Fruit fly (Drosophila melanogaster) whole organism, embryonic: Measurements from ENCODE around the gene Fie.

Experiments used
- B-H2 ChIP-seq: fragments of 200-800 bp; sonication (Bioruptor generic); optimal IDR thresholded peaks from 2 replicates; lab custom pipeline; 2018; ENCODE audit warnings: missing biosample characterization, mild to moderate bottlenecking, missing genetic modification characterization
- CG10543 ChIP-seq: fragments of 200-800 bp; sonication (Bioruptor generic); optimal IDR thresholded peaks from 3 replicates; lab custom pipeline; 2017; ENCODE audit warnings: missing biosample characterization, mild to moderate bottlenecking, missing genetic modification characterization, moderate library complexity
- CG10959 ChIP-seq: fragments of 200-800 bp; sonication (Bioruptor generic); IDR thresholded peaks from 2 replicates; pipeline ENCODE4 v1.3.6; 2022; ENCODE audit warnings: missing biosample characterization, missing genetic modification characterization
- CG12071 ChIP-seq: fragments of 200-800 bp; sonication (Bioruptor generic); optimal IDR thresholded peaks from 3 replicates; lab custom pipeline; 2018; ENCODE audit warnings: missing biosample characterization, mild to moderate bottlenecking, missing genetic modification characterization
- CG12104 ChIP-seq: fragments of 200-800 bp; sonication (Bioruptor generic); optimal IDR thresholded peaks from 3 replicates; lab custom pipeline; 2016; ENCODE audit warnings: missing biosample characterization, missing genetic modification characterization
- CG13894 ChIP-seq: fragments of 200-800 bp; sonication (Bioruptor generic); optimal IDR thresholded peaks from 3 replicates; lab custom pipeline; 2018; ENCODE audit warnings: missing biosample characterization, mild to moderate bottlenecking, missing genetic modification characterization, moderate library complexity
- CG15601 ChIP-seq: fragments of 200-800 bp; sonication (Bioruptor generic); optimal IDR thresholded peaks from 3 replicates; lab custom pipeline; 2019; ENCODE audit warnings: missing biosample characterization, mild to moderate bottlenecking, missing genetic modification characterization, moderate library complexity
- CG1602 ChIP-seq: fragments of 200-800 bp; sonication (Bioruptor generic); optimal IDR thresholded peaks from 3 replicates; lab custom pipeline; 2016; ENCODE audit warnings: missing biosample characterization, missing genetic modification characterization
- CG16815 ChIP-seq: fragments of 200-800 bp; sonication (Bioruptor generic); optimal IDR thresholded peaks from 3 replicates; lab custom pipeline; 2017; ENCODE audit warnings: missing biosample characterization, mild to moderate bottlenecking, missing genetic modification characterization
- CG17328 ChIP-seq: fragments of 200-800 bp; sonication (Bioruptor generic); IDR thresholded peaks from 2 replicates; pipeline ENCODE4 v1.3.6; 2022; ENCODE audit warnings: missing biosample characterization, missing genetic modification characterization
- CG17359 ChIP-seq: fragments of 200-800 bp; sonication (Bioruptor generic); optimal IDR thresholded peaks from 3 replicates; lab custom pipeline; 2018; ENCODE audit warnings: missing biosample characterization, mild to moderate bottlenecking, missing genetic modification characterization, moderate library complexity
- CG18619 ChIP-seq: fragments of 200-800 bp; sonication (Bioruptor generic); optimal IDR thresholded peaks from 3 replicates; lab custom pipeline; 2017; ENCODE audit warnings: missing biosample characterization, mild to moderate bottlenecking, missing genetic modification characterization
- CG30431 ChIP-seq: fragments of 200-800 bp; sonication (Bioruptor generic); optimal IDR thresholded peaks from 2 replicates; lab custom pipeline; 2017; ENCODE audit warnings: missing biosample characterization, missing genetic modification characterization
- CG31441 ChIP-seq: fragments of 200-800 bp; sonication (Bioruptor generic); IDR thresholded peaks from 2 replicates; pipeline ENCODE4 v1.3.6; 2022; ENCODE audit warnings: missing biosample characterization, missing genetic modification characterization
- CG32767 ChIP-seq: fragments of 200-800 bp; sonication (Bioruptor generic); IDR thresholded peaks from 2 replicates; pipeline ENCODE4 v1.3.6; 2022; ENCODE audit warnings: missing biosample characterization, missing genetic modification characterization
- CG34224 ChIP-seq: fragments of 200-800 bp; sonication (Bioruptor generic); IDR thresholded peaks from 3 replicates; pipeline ENCODE4 v1.3.6; 2022; ENCODE audit warnings: missing biosample characterization, missing genetic modification characterization; ENCODE audit not compliant: partially characterized antibody
- CG4820 ChIP-seq: fragments of 200-800 bp; sonication (Bioruptor generic); optimal IDR thresholded peaks from 3 replicates; lab custom pipeline; 2016; ENCODE audit warnings: missing biosample characterization, missing genetic modification characterization
- CG7839 ChIP-seq: fragments of 200-800 bp; sonication (Bioruptor generic); optimal IDR thresholded peaks from 3 replicates; lab custom pipeline; 2018; ENCODE audit warnings: missing biosample characterization, mild to moderate bottlenecking, missing genetic modification characterization, moderate library complexity
- CG8290 ChIP-seq, 3 experiments: fragments of 200-800 bp; sonication (Bioruptor generic); optimal IDR thresholded peaks; 2 replicates each; lab custom pipeline; 2016 to 2019; ENCODE audit warnings: missing biosample characterization in 3 of 3, missing genetic modification characterization in 3 of 3, mild to moderate bottlenecking in 2 of 3, moderate library complexity in 1 of 3
- CG8924 ChIP-seq: fragments of 200-800 bp; optimal IDR thresholded peaks from 3 replicates; lab custom pipeline; 2019; ENCODE audit warnings: missing biosample characterization, mild to moderate bottlenecking, missing genetic modification characterization, moderate library complexity
- CG9437 ChIP-seq: fragments of 200-800 bp; sonication (Bioruptor generic); optimal IDR thresholded peaks from 2 replicates; lab custom pipeline; 2018; ENCODE audit warnings: missing biosample characterization, mild to moderate bottlenecking, missing genetic modification characterization
- CG9817 ChIP-seq: fragments of 200-800 bp; sonication (Bioruptor generic); optimal IDR thresholded peaks from 2 replicates; lab custom pipeline; 2018; ENCODE audit warnings: missing biosample characterization, mild to moderate bottlenecking, missing genetic modification characterization, moderate library complexity
- CoRest ChIP-seq: fragments of 200-800 bp; sonication (Bioruptor generic); optimal IDR thresholded peaks from 3 replicates; lab custom pipeline; 2018; ENCODE audit warnings: missing biosample characterization, mild to moderate bottlenecking, missing genetic modification characterization, moderate library complexity
- CrebB ChIP-seq: fragments of 200-800 bp; sonication (Bioruptor generic); optimal IDR thresholded peaks from 3 replicates; lab custom pipeline; 2018; ENCODE audit warnings: missing biosample characterization, mild to moderate bottlenecking, missing genetic modification characterization
- D19B ChIP-seq: fragments of 200-800 bp; sonication (Bioruptor generic); optimal IDR thresholded peaks from 2 replicates; lab custom pipeline; 2017; ENCODE audit warnings: missing biosample characterization, mild to moderate bottlenecking, missing genetic modification characterization
- Ets97D ChIP-seq: fragments of 200-800 bp; sonication (Bioruptor generic); optimal IDR thresholded peaks from 3 replicates; lab custom pipeline; 2016; ENCODE audit warnings: missing biosample characterization, missing genetic modification characterization
- HLH4C ChIP-seq: fragments of 200-800 bp; sonication (Bioruptor generic); IDR thresholded peaks from 3 replicates; pipeline ENCODE4 v1.3.6; 2022; ENCODE audit warnings: missing biosample characterization, missing genetic modification characterization; ENCODE audit not compliant: partially characterized antibody
- Hey ChIP-seq: fragments of 200-800 bp; sonication (Bioruptor generic); optimal IDR thresholded peaks from 3 replicates; lab custom pipeline; 2018; ENCODE audit warnings: missing biosample characterization, mild to moderate bottlenecking, missing genetic modification characterization
- HmgZ ChIP-seq: fragments of 200-800 bp; sonication (Bioruptor generic); optimal IDR thresholded peaks from 2 replicates; lab custom pipeline; 2018; ENCODE audit warnings: missing biosample characterization, mild to moderate bottlenecking, missing genetic modification characterization
- Hr78 ChIP-seq, 2 experiments: fragments of 200-800 bp in 1 of 2; fragments of >200 bp in 1 of 2; sonication (Bioruptor generic) in 1 of 2; optimal IDR thresholded peaks; 2 replicates each; lab custom pipeline; 2017 to 2019; ENCODE audit warnings: missing biosample characterization in 2 of 2, missing genetic modification characterization in 2 of 2, mild to moderate bottlenecking in 1 of 2, moderate library complexity in 1 of 2
- Lpt ChIP-seq: fragments of >200 bp; optimal IDR thresholded peaks from 2 replicates; lab custom pipeline; 2018; ENCODE audit warnings: missing biosample characterization, missing genetic modification characterization
- Nf-YB ChIP-seq: fragments of 200-800 bp; sonication (Bioruptor generic); optimal IDR thresholded peaks from 3 replicates; lab custom pipeline; 2019; ENCODE audit warnings: missing biosample characterization, mild to moderate bottlenecking, missing genetic modification characterization, moderate library complexity
- Vsx1 ChIP-seq: fragments of 200-800 bp; sonication (Bioruptor generic); optimal IDR thresholded peaks from 2 replicates; lab custom pipeline; 2017; ENCODE audit warnings: missing biosample characterization, mild to moderate bottlenecking, missing genetic modification characterization, missing genetic modification reagents
- al ChIP-seq: fragments of 200-800 bp; sonication (Bioruptor generic); IDR thresholded peaks from 2 replicates; pipeline ENCODE4 v1.3.6; 2022; ENCODE audit warnings: missing biosample characterization, missing genetic modification characterization
- ase ChIP-seq: fragments of 200-800 bp; sonication (Bioruptor generic); IDR thresholded peaks from 3 replicates; pipeline ENCODE4 v1.3.6; 2022; ENCODE audit warnings: missing biosample characterization, missing genetic modification characterization
- bcd ChIP-seq: fragments of 200-800 bp; sonication (Bioruptor generic); optimal IDR thresholded peaks from 2 replicates; lab custom pipeline; 2017; ENCODE audit warnings: missing biosample characterization, mild to moderate bottlenecking, missing genetic modification characterization
- ci ChIP-seq: fragments of 200-800 bp; sonication (Bioruptor generic); IDR thresholded peaks from 3 replicates; pipeline ENCODE4 v1.3.6; 2022; ENCODE audit warnings: missing biosample characterization, missing genetic modification characterization
- gfzf ChIP-seq: fragments of 200-800 bp; sonication (Bioruptor generic); optimal IDR thresholded peaks from 2 replicates; lab custom pipeline; 2016; ENCODE audit warnings: missing biosample characterization, mild to moderate bottlenecking, missing genetic modification characterization, moderate library complexity
- gt ChIP-seq: fragments of 200-800 bp; sonication (Bioruptor generic); IDR thresholded peaks from 2 replicates; pipeline ENCODE4 v1.3.6; 2022; ENCODE audit warnings: missing biosample characterization, missing genetic modification characterization
- lmd ChIP-seq: fragments of 200-800 bp; sonication (Bioruptor generic); IDR thresholded peaks from 2 replicates; pipeline ENCODE4 v1.3.6; 2022; ENCODE audit warnings: missing biosample characterization, missing genetic modification characterization
- nau ChIP-seq: fragments of 200-800 bp; sonication (Bioruptor generic); optimal IDR thresholded peaks from 3 replicates; lab custom pipeline; 2017; ENCODE audit warnings: missing biosample characterization, mild to moderate bottlenecking, missing genetic modification characterization, missing genetic modification reagents
- nerfin-1 ChIP-seq: fragments of 200-800 bp; sonication (Bioruptor generic); optimal IDR thresholded peaks from 3 replicates; lab custom pipeline; 2019; ENCODE audit warnings: missing biosample characterization, mild to moderate bottlenecking, missing genetic modification characterization, moderate library complexity
- phol ChIP-seq: fragments of 200-800 bp; sonication (Bioruptor generic); optimal IDR thresholded peaks from 3 replicates; lab custom pipeline; 2018; ENCODE audit warnings: missing biosample characterization, mild to moderate bottlenecking, missing genetic modification characterization, moderate library complexity
- row ChIP-seq: fragments of 200-800 bp; sonication (Bioruptor generic); IDR thresholded peaks from 3 replicates; pipeline ENCODE4 v1.3.6; 2022; ENCODE audit warnings: missing biosample characterization, missing genetic modification characterization
- run ChIP-seq: fragments of 200-800 bp; sonication (Bioruptor generic); optimal IDR thresholded peaks from 3 replicates; lab custom pipeline; 2018; ENCODE audit warnings: missing biosample characterization, mild to moderate bottlenecking, missing genetic modification characterization
- sc ChIP-seq, 3 experiments: fragments of >200 bp in 2 of 3; fragments of 200-800 bp in 1 of 3; sonication (Bioruptor generic) in 1 of 3; optimal IDR thresholded peaks; 2 replicates in 2 of 3; 3 replicates in 1 of 3; lab custom pipeline; 2017; ENCODE audit warnings: mild to moderate bottlenecking in 1 of 3, missing biosample characterization in 1 of 3, missing genetic modification characterization in 1 of 3, missing genetic modification reagents in 1 of 3
- trh ChIP-seq: fragments of 200-800 bp; sonication (Bioruptor generic); optimal IDR thresholded peaks from 2 replicates; lab custom pipeline; 2016; ENCODE audit warnings: missing biosample characterization, missing genetic modification characterization
- zen ChIP-seq: fragments of 200-800 bp; sonication (Bioruptor generic); optimal IDR thresholded peaks from 3 replicates; lab custom pipeline; 2018; ENCODE audit warnings: missing biosample characterization, mild to moderate bottlenecking, missing genetic modification characterization, moderate library complexity

Gene Fie

DNA sequence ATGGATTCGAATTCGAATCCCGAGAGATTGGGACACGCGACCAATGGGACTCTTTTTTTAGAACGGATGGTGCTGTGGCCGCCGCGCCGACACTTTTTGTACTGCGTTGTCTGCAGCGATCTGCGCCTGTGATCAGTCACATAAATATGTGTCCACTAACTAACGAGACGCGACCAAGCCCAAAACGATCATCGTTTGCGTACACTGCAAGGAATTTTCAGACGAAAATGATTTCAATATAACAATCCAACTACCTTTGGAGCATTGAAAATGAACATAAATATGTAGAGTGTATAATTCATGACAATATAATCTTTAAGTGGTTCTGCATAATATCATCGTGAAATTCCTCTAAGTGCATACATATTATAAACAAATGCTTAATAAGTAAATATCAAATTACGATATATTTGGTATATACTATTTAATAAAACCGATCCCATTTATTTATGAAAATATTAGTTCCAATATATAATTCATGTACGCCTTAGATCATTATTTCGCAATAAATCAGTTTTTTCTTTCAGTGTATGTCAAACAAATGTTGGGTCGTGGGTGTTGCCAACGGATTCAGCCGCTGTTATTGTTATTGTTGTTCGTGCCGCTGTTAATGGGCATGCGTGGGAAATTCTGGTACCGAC is 43.3 kb downstream of the Fie start, which contains the start of gene Eip63F-1 (continued):
- peak; percentile 66 for TF ChIP-seq row
- peak; percentile 2 for TF ChIP-seq CG30431 (GFP tag; lab: Kevin White, UChicago)
- peak; percentile 65 for TF ChIP-seq CG17359 (tag; lab: Kevin White, UChicago)
- TF ChIP-seq gt (GFP tag; lab: Robert Waterston, UW), result no peak
- TF ChIP-seq HmgZ, result peak; percentile 46
- no peak for TF ChIP-seq CG34224 (GFP tag; lab: Robert Waterston, UW)
- TF ChIP-seq HLH4C (GFP tag; lab: Robert Waterston, UW), result no peak
- TF ChIP-seq CG17328 (GFP tag; lab: Robert Waterston, UW), result peak; percentile 44; the same call in 1 of the 2 replicates
- TF ChIP-seq CG18619 (GFP tag; lab: Kevin White, UChicago), result peak; percentile 62
- TF ChIP-seq Hey, result no peak
- no peak for TF ChIP-seq gfzf (GFP tag; lab: Kevin White, UChicago)
- TF ChIP-seq CG10543 (GFP tag; lab: Kevin White, UChicago), result peak; percentile 57
- peak; percentile 56 for TF ChIP-seq nerfin-1 (tag; lab: Kevin White, UChicago)
- peak; percentile 39 for TF ChIP-seq nau (GFP tag; lab: Kevin White, UChicago)
- no peak for TF ChIP-seq CG8290 (GFP tag; optimal IDR thresholded peaks at IDR 0.05; lab: Kevin White, UChicago)
- peak in 1 of 2 experiments; percentile 71 for TF ChIP-seq CG8290 (tag; optimal IDR thresholded peaks at IDR 0.05; lab: Kevin White, UChicago)
- peak; percentile 50 for TF ChIP-seq CG9817
- peak; percentile 24; the same call in 1 of the 2 replicates for TF ChIP-seq CG32767 (GFP tag; lab: Robert Waterston, UW)
- TF ChIP-seq CrebB (tag; lab: Kevin White, UChicago), result no peak
- TF ChIP-seq B-H2 (GFP tag; lab: Kevin White, UChicago), result peak; percentile 34
- TF ChIP-seq CG10959, result no peak
- TF ChIP-seq Nf-YB (GFP tag; lab: Kevin White, UChicago), result peak; percentile 52
- TF ChIP-seq ci (GFP tag; lab: Robert Waterston, UW), result no peak
- TF ChIP-seq trh (GFP tag; lab: Kevin White, UChicago), result no peak
- peak; percentile 27 for TF ChIP-seq CG15601
- peak; percentile 83 for TF ChIP-seq CoRest (tag; lab: Kevin White, UChicago)
- TF ChIP-seq CG8924 (tag; lab: Kevin White, UChicago), result peak; percentile 74
- no peak for TF ChIP-seq Hr78 (GFP tag; optimal IDR thresholded peaks at IDR 0.05; lab: Kevin White, UChicago)
- peak; percentile 34 for TF ChIP-seq run
- TF ChIP-seq sc (optimal IDR thresholded peaks at IDR 0.05; lab: Kevin White, UChicago), result no peak
- peak; percentile 2 for TF ChIP-seq sc (GFP tag; optimal IDR thresholded peaks at IDR 0.05; lab: Kevin White, UChicago)
- peak; percentile 22 for TF ChIP-seq CG1602 (GFP tag; lab: Kevin White, UChicago)
- TF ChIP-seq Lpt (GFP tag; lab: Kevin White, UChicago), result no peak
- peak; percentile 17 for TF ChIP-seq Vsx1 (GFP tag; lab: Kevin White, UChicago)
- peak; percentile 61 for TF ChIP-seq CG31441 (GFP tag; lab: Robert Waterston, UW)
- TF ChIP-seq CG12104 (GFP tag; lab: Kevin White, UChicago), result peak; percentile 43
- TF ChIP-seq CG4820 (GFP tag; lab: Kevin White, UChicago), result peak; percentile 35
- peak; percentile 72 for TF ChIP-seq lmd (GFP tag; lab: Robert Waterston, UW)
- TF ChIP-seq bcd (GFP tag; lab: Kevin White, UChicago), result peak; percentile 65
- peak; percentile 54; the same call in 1 of the 2 replicates for TF ChIP-seq al (GFP tag; lab: Robert Waterston, UW)
- no peak for TF ChIP-seq Ets97D (GFP tag; lab: Kevin White, UChicago)
- TF ChIP-seq zen, result peak; percentile 32
- TF ChIP-seq CG12071 (GFP tag; lab: Kevin White, UChicago), result peak; percentile 29
- TF ChIP-seq D19B (GFP tag; lab: Kevin White, UChicago), result peak; percentile 38
- peak; percentile 40 for TF ChIP-seq CG7839
- TF ChIP-seq CG16815 (GFP tag; lab: Kevin White, UChicago), result peak; percentile 0
- peak; percentile 75 for TF ChIP-seq CG9437 (GFP tag; lab: Kevin White, UChicago)
- TF ChIP-seq CG13894 (tag; lab: Kevin White, UChicago), result no peak
- 0 out of 3 replicates have a peak, but pooled peaks have one; percentile 13 for TF ChIP-seq ase
- TF ChIP-seq phol (tag; lab: Kevin White, UChicago), result peak; percentile 78
